Worm (Caenorhabditis elegans) whole organism, L2 larva: Measurements from ENCODE around the gene rnp-9.

Source experiments
- C34F6.9 ChIP-seq: fragments of 150-350 bp; optimal IDR thresholded peaks from 2 replicates; lab custom pipeline; 2014; ENCODE audit warnings: missing biosample characterization, missing genetic modification characterization
- F13H6.1 ChIP-seq: sonication (generic microtip); optimal IDR thresholded peaks from 2 replicates; lab custom pipeline; 2016; ENCODE audit warnings: missing genetic modification characterization, missing compliant biosample characterization
- R02D3.7 ChIP-seq: fragments of 150-350 bp; optimal IDR thresholded peaks from 2 replicates; lab custom pipeline; 2014; ENCODE audit warnings: missing biosample characterization, missing genetic modification characterization
- Y55F3AM.14 ChIP-seq: fragments of 200-800 bp; sonication (Bioruptor generic); optimal IDR thresholded peaks from 2 replicates; lab custom pipeline; 2018; ENCODE audit warnings: mild to moderate bottlenecking, missing genetic modification characterization, missing compliant biosample characterization
- alr-1 ChIP-seq: fragments of 150-350 bp; optimal IDR thresholded peaks from 2 replicates; lab custom pipeline; 2014; ENCODE audit warnings: missing biosample characterization, missing genetic modification characterization
- ama-1 ChIP-seq: fragments of 150-350 bp; optimal IDR thresholded peaks from 2 replicates; lab custom pipeline; 2018; ENCODE audit warnings: inconsistent platforms
- blmp-1 ChIP-seq: sonication (generic microtip); optimal IDR thresholded peaks from 2 replicates; lab custom pipeline; 2017; ENCODE audit warnings: missing genetic modification characterization, mild to moderate bottlenecking, missing compliant biosample characterization, antibody characterized with exemption, moderate library complexity; ENCODE audit not compliant: insufficient read depth
- ceh-16 ChIP-seq: fragments of 150-350 bp; optimal IDR thresholded peaks from 2 replicates; lab custom pipeline; 2014; ENCODE audit warnings: missing biosample characterization, missing genetic modification characterization
- ceh-82 ChIP-seq: fragments of 150-350 bp; optimal IDR thresholded peaks from 2 replicates; lab custom pipeline; 2014; ENCODE audit warnings: missing biosample characterization, missing genetic modification characterization
- crh-2 ChIP-seq: sonication (generic microtip); optimal IDR thresholded peaks from 2 replicates; lab custom pipeline; 2017; ENCODE audit warnings: missing biosample characterization, missing genetic modification characterization
- egl-27 ChIP-seq: sonication (generic microtip); optimal IDR thresholded peaks from 3 replicates; lab custom pipeline; 2017; ENCODE audit warnings: missing biosample characterization, missing genetic modification reagents, missing genetic modification characterization
- elt-3 ChIP-seq: sonication (generic microtip); optimal IDR thresholded peaks from 2 replicates; lab custom pipeline; 2017; ENCODE audit warnings: missing biosample characterization, missing genetic modification characterization
- fos-1 ChIP-seq: fragments of 150-350 bp; optimal IDR thresholded peaks from 2 replicates; lab custom pipeline; 2014; ENCODE audit warnings: missing biosample characterization, missing genetic modification characterization
- gmeb-1 ChIP-seq: fragments of 150-350 bp; optimal IDR thresholded peaks from 2 replicates; lab custom pipeline; 2014; ENCODE audit warnings: missing biosample characterization, missing genetic modification characterization
- lin-13 ChIP-seq: fragments of 150-350 bp; optimal IDR thresholded peaks from 2 replicates; lab custom pipeline; 2014; ENCODE audit warnings: missing biosample characterization, missing genetic modification reagents, missing genetic modification characterization
- lin-39 ChIP-seq: fragments of 150-350 bp; optimal IDR thresholded peaks from 2 replicates; lab custom pipeline; 2014; ENCODE audit warnings: missing biosample characterization, missing genetic modification reagents, missing genetic modification characterization
- lsy-2 ChIP-seq, 2 experiments: fragments of 150-350 bp in 1 of 2; sonication (generic microtip) in 1 of 2; optimal IDR thresholded peaks; 2 replicates each; lab custom pipeline; 2014 to 2017; ENCODE audit warnings: missing biosample characterization in 2 of 2, missing genetic modification characterization in 2 of 2
- mab-5 ChIP-seq: fragments of 150-350 bp; optimal IDR thresholded peaks from 2 replicates; lab custom pipeline; 2014; ENCODE audit warnings: missing biosample characterization, missing genetic modification characterization
- mbf-1 ChIP-seq: sonication (generic microtip); optimal IDR thresholded peaks from 2 replicates; lab custom pipeline; 2017; ENCODE audit warnings: missing biosample characterization, missing genetic modification characterization
- mdl-1 ChIP-seq, 2 experiments: fragments of 150-350 bp in 1 of 2; sonication (generic microtip) in 1 of 2; optimal IDR thresholded peaks; 2 replicates each; lab custom pipeline; 2017; ENCODE audit warnings: missing biosample characterization in 2 of 2, missing genetic modification characterization in 2 of 2
- nhr-10 ChIP-seq: sonication (generic microtip); optimal IDR thresholded peaks from 2 replicates; lab custom pipeline; 2017; ENCODE audit warnings: missing biosample characterization, missing genetic modification characterization
- nhr-12 ChIP-seq: fragments of 150-350 bp; optimal IDR thresholded peaks from 2 replicates; lab custom pipeline; 2014; ENCODE audit warnings: missing biosample characterization, missing genetic modification characterization
- nhr-129 ChIP-seq: fragments of 150-350 bp; optimal IDR thresholded peaks from 2 replicates; lab custom pipeline; 2014; ENCODE audit warnings: missing biosample characterization, missing genetic modification characterization
- nhr-21 ChIP-seq: fragments of 150-350 bp; optimal IDR thresholded peaks from 2 replicates; lab custom pipeline; 2014; ENCODE audit warnings: missing biosample characterization, missing genetic modification characterization
- nhr-23 ChIP-seq: fragments of 150-350 bp; optimal IDR thresholded peaks from 2 replicates; lab custom pipeline; 2014; ENCODE audit warnings: missing biosample characterization, missing genetic modification reagents, missing genetic modification characterization
- nhr-25 ChIP-seq: fragments of 150-350 bp; sonication (generic microtip); optimal IDR thresholded peaks from 3 replicates; lab custom pipeline; 2014; ENCODE audit warnings: missing biosample characterization, missing genetic modification characterization
- nhr-6 ChIP-seq: fragments of 150-350 bp; optimal IDR thresholded peaks from 2 replicates; lab custom pipeline; 2014; ENCODE audit warnings: missing biosample characterization, missing genetic modification characterization
- nhr-77 ChIP-seq: fragments of 150-350 bp; optimal IDR thresholded peaks from 2 replicates; lab custom pipeline; 2014; ENCODE audit warnings: missing biosample characterization, missing genetic modification characterization
- peb-1 ChIP-seq: fragments of 150-350 bp; optimal IDR thresholded peaks from 2 replicates; lab custom pipeline; 2014; ENCODE audit warnings: missing biosample characterization, missing genetic modification characterization
- sem-4 ChIP-seq: fragments of 150-350 bp; optimal IDR thresholded peaks from 2 replicates; lab custom pipeline; 2014; ENCODE audit warnings: missing biosample characterization, missing genetic modification reagents, missing genetic modification characterization
- skn-1 ChIP-seq: sonication (generic microtip); optimal IDR thresholded peaks from 2 replicates; lab custom pipeline; 2017; ENCODE audit warnings: missing biosample characterization, missing genetic modification characterization
- sma-3 ChIP-seq: sonication (generic microtip); optimal IDR thresholded peaks from 2 replicates; lab custom pipeline; 2016; ENCODE audit warnings: missing genetic modification reagents, missing genetic modification characterization, missing compliant biosample characterization
- sma-9 ChIP-seq, 2 experiments: fragments of 150-350 bp in 1 of 2; sonication (generic microtip) in 1 of 2; optimal IDR thresholded peaks; 2 replicates each; lab custom pipeline; 2014 to 2016; ENCODE audit warnings: missing genetic modification characterization in 2 of 2, mild to moderate bottlenecking in 1 of 2, missing biosample characterization in 1 of 2, missing compliant biosample characterization in 1 of 2, missing genetic modification reagents in 1 of 2, moderate library complexity in 1 of 2
- snpc-4 ChIP-seq: fragments of 150-350 bp; optimal IDR thresholded peaks from 2 replicates; lab custom pipeline; 2014; ENCODE audit warnings: missing biosample characterization, missing genetic modification characterization
- unc-39 ChIP-seq: fragments of 150-350 bp; optimal IDR thresholded peaks from 2 replicates; lab custom pipeline; 2014; ENCODE audit warnings: missing biosample characterization, missing genetic modification characterization
- unc-55 ChIP-seq: fragments of 150-350 bp; sonication (generic microtip); optimal IDR thresholded peaks from 3 replicates; lab custom pipeline; 2014; ENCODE audit warnings: missing biosample characterization, missing genetic modification reagents, missing genetic modification characterization
- zag-1 ChIP-seq: fragments of 150-350 bp; optimal IDR thresholded peaks from 2 replicates; lab custom pipeline; 2014; ENCODE audit warnings: missing biosample characterization, missing genetic modification characterization
- ztf-1 ChIP-seq: fragments of 200-800 bp; sonication (Bioruptor generic); conservative IDR thresholded peaks from 2 replicates; pipeline ENCODE4 v1.3.6; 2022; ENCODE audit warnings: missing genetic modification characterization, missing compliant biosample characterization
- ztf-11 ChIP-seq: sonication (generic microtip); optimal IDR thresholded peaks from 2 replicates; lab custom pipeline; 2017; ENCODE audit warnings: missing biosample characterization, missing genetic modification characterization
- ztf-4 ChIP-seq: fragments of 150-350 bp; optimal IDR thresholded peaks from 2 replicates; lab custom pipeline; 2014; ENCODE audit warnings: missing biosample characterization, missing genetic modification characterization

The rnp-9 gene

DNA sequence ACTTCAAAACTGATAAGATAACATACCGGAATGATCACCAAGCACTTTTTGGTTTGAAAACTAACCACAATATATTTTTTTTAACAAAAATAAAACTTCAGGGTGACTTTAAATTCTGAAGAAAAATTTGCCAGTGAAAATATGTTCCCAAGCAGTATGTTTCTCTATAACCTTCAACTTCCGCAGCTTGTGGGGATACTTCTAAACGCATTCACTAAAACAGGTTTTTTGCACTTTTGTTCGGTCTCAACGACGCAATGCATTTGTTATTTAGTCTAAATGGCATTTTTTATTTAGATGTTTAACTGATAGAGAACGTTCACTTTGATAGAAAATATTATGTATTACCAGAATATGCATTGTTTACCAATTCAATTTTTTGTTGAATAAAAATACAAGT lies 22.1 kb downstream of the rnp-9 start:
- TF ChIP-seq nhr-25 (tag; lab: Kevin White, UChicago) (peak; percentile 78), crh-2 (tag; lab: Kevin White, UChicago) (no peak), mbf-1 (tag; lab: Kevin White, UChicago) (no peak), peb-1 (tag; lab: Kevin White, UChicago) (no peak), mdl-1 (tag; optimal IDR thresholded peaks at IDR 0.05; lab: Kevin White, UChicago) (no peak), unc-55 (GFP tag; lab: Kevin White, UChicago) (peak; percentile 31), ceh-16 (tag; lab: Kevin White, UChicago) (no peak), elt-3 (tag; lab: Kevin White, UChicago) (no peak), lsy-2 (tag; optimal IDR thresholded peaks at IDR 0.05; lab: Kevin White, UChicago) (no peak), lin-13 (no peak), sem-4 (tag; lab: Kevin White, UChicago) (no peak), nhr-129 (tag; lab: Kevin White, UChicago) (no peak), egl-27 (tag; lab: Kevin White, UChicago) (no peak), sma-3 (GFP tag; lab: Kevin White, UChicago) (no peak), ama-1 (lab: Kevin White, UChicago) (no peak), lin-39 (no peak), nhr-21 (tag; lab: Kevin White, UChicago) (peak; percentile 17), ztf-1 (GFP tag; lab: Robert Waterston, UW) (no peak)

DNA sequence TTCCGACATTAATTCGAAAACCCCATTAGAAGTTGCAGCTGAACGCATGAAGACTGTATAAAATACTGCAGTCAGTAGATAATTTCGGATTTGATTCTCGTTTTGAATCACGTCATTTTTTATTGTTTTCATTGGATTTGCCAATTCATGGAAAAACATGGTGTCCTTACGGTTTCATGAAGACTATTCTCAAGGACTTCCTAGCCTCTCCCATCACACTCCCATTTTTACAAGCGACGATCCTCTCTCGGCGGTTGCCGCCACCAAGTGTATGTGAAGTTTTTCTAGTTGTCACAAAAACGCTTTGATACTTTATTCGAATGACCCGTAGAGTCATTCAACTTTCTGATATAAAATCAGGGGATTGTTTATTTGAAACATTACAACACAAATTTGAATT lies 22.7 kb downstream of the rnp-9 start:
- TF ChIP-seq nhr-25 (tag; lab: Kevin White, UChicago) (peak; percentile 32), ztf-11 (tag; lab: Kevin White, UChicago) (no peak)

DNA sequence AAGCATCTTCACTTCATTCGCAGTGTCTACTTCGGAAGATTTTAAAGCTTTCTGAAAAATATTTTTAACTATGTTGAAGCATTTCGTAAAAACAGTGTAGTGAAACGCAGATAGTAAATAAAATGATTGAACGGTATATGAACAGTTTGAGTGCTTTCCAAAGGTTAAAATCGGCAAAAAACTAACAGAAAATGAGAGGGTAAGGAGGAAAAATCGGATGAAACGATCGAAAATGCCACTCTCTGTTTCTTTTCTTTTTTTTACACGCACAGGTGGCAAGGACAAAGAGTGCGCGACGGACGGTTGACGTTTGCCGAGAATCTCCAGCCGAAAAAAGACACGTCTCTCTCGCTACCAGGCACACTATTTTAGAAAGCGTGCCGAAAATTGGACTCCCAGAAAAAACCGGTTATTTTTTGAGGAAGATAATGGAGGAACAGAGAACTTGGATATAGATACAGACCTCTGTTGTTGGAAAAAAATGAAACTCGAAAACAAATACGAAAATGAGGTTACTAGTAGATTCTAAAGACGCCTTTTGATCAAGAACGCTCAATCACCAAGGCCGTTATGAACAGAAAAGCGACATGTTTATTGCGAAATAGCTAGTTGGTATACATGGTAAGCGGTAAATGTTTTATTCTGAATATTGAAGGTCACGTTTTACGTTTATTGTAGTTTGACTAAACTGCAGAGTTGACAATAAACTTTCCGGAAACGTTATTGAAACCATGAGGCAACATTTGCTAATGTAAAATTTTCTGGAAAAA lies 27.4 kb downstream of the rnp-9 start, which contains the start of gene myrf-2:
Gene myrf-2 (minus strand): TSS at position 51 of the 770 bp plus-strand sequence.
- TF ChIP-seq F13H6.1 (tag; lab: Kevin White, UChicago), result peak; percentile 23
- peak; percentile 21 for TF ChIP-seq nhr-21 (tag; lab: Kevin White, UChicago)
- peak; percentile 4 for TF ChIP-seq nhr-129 (tag; lab: Kevin White, UChicago)
- TF ChIP-seq blmp-1 (tag; lab: Kevin White, UChicago), result peak; percentile 50
- peak; percentile 80 for TF ChIP-seq peb-1 (tag; lab: Kevin White, UChicago)
- TF ChIP-seq mdl-1 (tag; optimal IDR thresholded peaks at IDR 0.05; lab: Kevin White, UChicago), result peak in 1 of 2 experiments; percentile 13
- no peak for TF ChIP-seq mbf-1 (tag; lab: Kevin White, UChicago)
- TF ChIP-seq nhr-25 (tag; lab: Kevin White, UChicago), result peak; percentile 63
- TF ChIP-seq nhr-10 (tag; lab: Kevin White, UChicago), result no peak
- TF ChIP-seq egl-27 (tag; lab: Kevin White, UChicago), result no peak
- peak; percentile 12 for TF ChIP-seq sma-3 (GFP tag; lab: Kevin White, UChicago)

DNA sequence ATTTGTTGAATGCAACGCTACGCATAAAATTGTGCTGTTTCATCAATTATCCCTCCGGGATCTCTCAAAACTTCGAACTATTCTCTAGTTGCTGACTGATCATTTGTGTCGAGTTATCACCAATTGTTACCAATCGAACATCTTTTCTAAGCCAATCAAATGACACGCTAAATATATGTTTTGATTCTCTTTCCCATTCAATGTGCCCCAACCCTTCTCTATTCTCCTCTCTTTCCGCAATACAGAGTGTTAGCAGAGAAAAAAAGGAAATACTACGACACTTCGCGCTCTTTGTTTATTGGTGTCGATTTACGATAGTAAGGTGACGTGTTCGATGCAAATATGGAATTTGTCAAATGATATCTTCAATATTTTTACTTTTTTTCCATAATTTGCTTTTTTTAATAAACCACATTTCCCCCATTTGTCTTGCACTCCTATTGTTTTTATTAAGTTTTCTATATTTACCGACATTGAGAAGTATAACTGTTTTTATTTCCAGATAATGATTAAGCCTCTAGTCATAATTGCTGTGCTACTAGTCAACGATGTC lies 30.2 kb downstream of the rnp-9 start, which contains the start of gene nucb-1:
Gene nucb-1 (plus strand): TSS at position 503 of the 553 bp plus-strand sequence.
- TF ChIP-seq ztf-11 (tag; lab: Kevin White, UChicago) (no peak), unc-39 (tag; lab: Kevin White, UChicago) (no peak), mbf-1 (tag; lab: Kevin White, UChicago) (no peak), alr-1 (tag; lab: Kevin White, UChicago) (no peak), ztf-1 (GFP tag; lab: Robert Waterston, UW) (no peak), R02D3.7 (tag; lab: Kevin White, UChicago) (peak; percentile 78), crh-2 (tag; lab: Kevin White, UChicago) (peak; percentile 97), unc-55 (GFP tag; lab: Kevin White, UChicago) (peak; percentile 94), lin-39 (no peak), skn-1 (tag; lab: Kevin White, UChicago) (no peak), blmp-1 (tag; lab: Kevin White, UChicago) (no peak), mdl-1 (tag; optimal IDR thresholded peaks at IDR 0.05; lab: Kevin White, UChicago) (peak in 1 of 2 experiments; percentile 14), nhr-12 (no peak), ama-1 (lab: Kevin White, UChicago) (no peak), gmeb-1 (tag; lab: Kevin White, UChicago) (peak; percentile 73), nhr-77 (tag; lab: Kevin White, UChicago) (no peak), lsy-2 (tag; optimal IDR thresholded peaks at IDR 0.05; lab: Kevin White, UChicago) (peak; percentile 45 to 87), sma-9 (GFP tag; optimal IDR thresholded peaks at IDR 0.05; lab: Kevin White, UChicago) (peak; percentile 93), sma-9 (tag; optimal IDR thresholded peaks at IDR 0.05; lab: Kevin White, UChicago) (no peak), lin-13 (peak; percentile 75), nhr-6 (peak; percentile 61), egl-27 (tag; lab: Kevin White, UChicago) (peak; percentile 67), Y55F3AM.14 (GFP tag; lab: Kevin White, UChicago) (no peak), nhr-21 (tag; lab: Kevin White, UChicago) (peak; percentile 74), sma-3 (GFP tag; lab: Kevin White, UChicago) (peak; percentile 76), nhr-23 (no peak), ztf-4 (tag; lab: Kevin White, UChicago) (no peak), ceh-82 (tag; lab: Kevin White, UChicago) (no peak), fos-1 (tag; lab: Kevin White, UChicago) (peak; percentile 79), C34F6.9 (tag; lab: Kevin White, UChicago) (peak; percentile 94), mab-5 (tag; lab: Kevin White, UChicago) (peak; percentile 42), snpc-4 (tag; lab: Kevin White, UChicago) (peak; percentile 52), nhr-129 (tag; lab: Kevin White, UChicago) (peak; percentile 94), sem-4 (tag; lab: Kevin White, UChicago) (no peak), F13H6.1 (tag; lab: Kevin White, UChicago) (peak; percentile 55), zag-1 (tag; lab: Kevin White, UChicago) (peak; percentile 7)
